Worm (Caenorhabditis elegans): ENCODE measurements around the gene Y49F6C.7.

Y49F6C.7 gene

DNA sequence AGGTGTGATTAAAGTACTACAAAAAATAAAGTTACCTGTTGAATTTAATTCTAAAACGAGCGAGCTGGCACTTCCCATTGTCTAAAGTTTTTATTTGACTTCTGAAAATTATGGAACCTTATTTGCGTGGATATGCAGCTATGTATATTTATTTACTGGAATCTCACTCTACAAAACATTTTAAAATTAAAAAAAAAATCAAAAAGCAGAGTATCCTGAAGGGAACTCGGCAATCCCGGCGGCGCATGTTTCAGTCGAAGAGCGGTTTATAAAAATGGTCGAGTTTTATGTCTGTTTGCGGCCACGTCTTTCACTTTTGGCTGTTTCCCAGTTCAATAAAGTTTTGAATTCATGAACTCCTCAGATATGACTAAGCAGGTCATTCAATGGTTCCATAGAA, 31.0 kb downstream of the Y49F6C.7 start, which contains the start of gene F14D2.19:
Gene F14D2.19 (minus strand): TSS at position 101 of the 400 bp plus-strand sequence.
- TF ChIP-seq dao-5 (tag; optimal IDR thresholded peaks at IDR 0.05): no peak
- no peak for TF ChIP-seq him-1 (tag; optimal IDR thresholded peaks at IDR 0.05)

DNA sequence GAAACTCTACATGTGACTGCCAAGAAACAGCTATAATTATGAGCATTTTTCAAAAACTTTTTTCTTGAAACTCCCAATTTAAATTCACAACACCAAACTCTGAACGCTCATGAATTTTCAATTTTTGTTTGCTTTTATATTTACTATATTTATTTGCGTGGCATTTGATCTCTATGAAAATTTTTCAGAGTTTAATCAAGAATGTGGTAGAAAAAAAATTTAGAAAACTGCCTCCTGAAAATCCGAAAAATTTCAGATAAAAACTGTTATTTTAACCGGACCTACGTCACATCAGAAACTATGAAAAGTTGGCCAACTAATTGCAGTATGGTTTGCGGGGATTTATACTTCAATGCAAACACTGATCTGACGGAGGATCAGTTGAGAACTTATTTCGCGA, 36.0 kb downstream of the Y49F6C.7 start, which contains the start of gene irld-27:
Gene irld-27 (plus strand): TSS at position 301 of the 400 bp plus-strand sequence.
- TF ChIP-seq W03F9.2 (tag; optimal IDR thresholded peaks at IDR 0.05): no peak
- TF ChIP-seq dao-5 (tag; optimal IDR thresholded peaks at IDR 0.05): no peak
- TF ChIP-seq him-1 (tag; optimal IDR thresholded peaks at IDR 0.05): no peak

DNA sequence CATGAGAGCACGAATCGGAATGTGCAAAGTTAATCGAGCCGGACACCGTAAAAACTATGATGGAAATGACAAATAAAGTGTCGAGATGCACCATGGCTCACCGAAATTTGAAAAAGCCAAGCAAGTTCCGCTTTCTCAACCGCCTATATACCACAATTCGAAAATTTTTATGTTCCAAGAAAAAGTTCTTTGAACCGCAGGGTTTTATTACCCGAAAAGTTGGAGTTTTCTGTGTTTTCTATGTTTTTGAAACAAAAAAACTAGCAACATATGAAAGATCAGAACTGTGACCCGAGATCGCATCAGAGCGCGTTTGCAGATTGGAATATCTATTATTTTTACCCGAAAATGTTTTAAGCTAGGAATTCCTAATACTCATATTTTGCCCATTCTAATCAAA, 40.9 kb downstream of the Y49F6C.7 start, which contains the start of gene Y46D2A.3:
Gene Y46D2A.3 (minus strand): TSS at position 101 of the 400 bp plus-strand sequence.
- TF ChIP-seq him-1 (tag; optimal IDR thresholded peaks at IDR 0.05) (no peak), dao-5 (tag; optimal IDR thresholded peaks at IDR 0.05) (no peak), W03F9.2 (tag; optimal IDR thresholded peaks at IDR 0.05) (no peak)

DNA sequence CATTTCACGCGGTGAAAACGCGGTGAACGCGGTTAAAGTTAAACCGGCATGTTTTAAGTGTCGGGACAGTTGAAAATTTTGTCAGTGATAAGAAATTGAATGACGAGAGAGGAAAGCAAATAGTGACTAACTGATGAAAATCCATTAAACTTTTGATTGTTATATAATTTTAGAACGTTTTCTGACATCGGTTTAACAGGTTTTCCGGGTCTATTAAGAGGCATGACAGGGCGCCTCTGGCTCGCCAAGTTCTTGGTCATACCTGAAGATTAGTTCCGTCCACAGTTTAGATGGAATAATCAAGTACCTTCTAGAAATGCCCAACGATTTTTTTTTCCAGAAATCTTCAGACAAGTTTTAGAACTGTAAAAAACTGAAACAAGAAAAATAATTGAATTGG, 44.8 kb downstream of the Y49F6C.7 start, which contains the start of gene Y46D2A.2:
Gene Y46D2A.2 (minus strand): TSS at position 101 of the 400 bp plus-strand sequence.
- TF ChIP-seq W03F9.2 (tag; optimal IDR thresholded peaks at IDR 0.05) (no peak), him-1 (tag; optimal IDR thresholded peaks at IDR 0.05) (no peak), dao-5 (tag; optimal IDR thresholded peaks at IDR 0.05) (no peak)

DNA sequence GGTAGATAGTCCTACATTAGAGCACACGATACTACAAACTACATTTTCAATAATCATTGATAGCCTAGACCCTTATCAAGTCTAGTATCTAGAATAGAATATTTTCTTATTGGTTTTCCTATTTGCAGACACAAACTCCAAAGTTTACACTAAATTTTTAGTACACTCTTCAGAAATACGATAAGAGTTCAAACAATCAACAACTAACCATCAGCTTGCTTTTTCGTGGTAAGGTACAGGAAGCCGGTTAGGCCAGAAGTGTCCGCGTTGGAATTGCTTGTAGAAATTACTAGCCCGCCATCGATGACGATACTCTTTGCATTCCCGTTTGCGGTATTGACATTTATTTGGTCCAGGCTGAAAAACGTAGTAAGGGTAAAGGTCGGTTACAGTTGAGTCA, 45.7 kb downstream of the Y49F6C.7 start, which contains the start of gene Y46D2A.1:
Gene Y46D2A.1 (plus strand): TSS at position 301 of the 400 bp plus-strand sequence.
- no peak for TF ChIP-seq him-1 (tag; optimal IDR thresholded peaks at IDR 0.05)

DNA sequence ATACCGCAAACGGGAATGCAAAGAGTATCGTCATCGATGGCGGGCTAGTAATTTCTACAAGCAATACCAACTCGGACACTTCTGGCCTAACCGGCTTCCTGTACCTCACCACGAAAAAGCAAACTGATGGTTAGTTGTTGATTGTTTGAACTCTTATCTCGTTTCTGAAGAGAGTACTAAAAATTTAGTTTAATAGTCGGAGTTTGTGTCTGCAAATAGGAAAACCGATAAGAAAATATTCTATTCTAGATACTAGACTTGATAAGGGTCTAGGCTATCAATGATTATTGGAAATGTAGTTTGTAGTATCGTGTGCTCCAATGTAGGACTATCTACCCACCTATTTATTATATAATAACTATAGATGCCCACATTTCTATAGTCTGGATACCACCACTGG, 49.2 kb downstream of the Y49F6C.7 start:
- TF ChIP-seq dao-5 (tag; optimal IDR thresholded peaks at IDR 0.05) (no peak), him-1 (tag; optimal IDR thresholded peaks at IDR 0.05) (no peak), W03F9.2 (tag; optimal IDR thresholded peaks at IDR 0.05) (no peak)
